Worm (Caenorhabditis elegans) whole organism, L1 larva: Measurements from ENCODE around the gene Y102A11A.3.

ENCODE experiments used
- C16A3.4 ChIP-seq: fragments of 150-350 bp; optimal IDR thresholded peaks from 2 replicates; lab custom pipeline; 2014; ENCODE audit warnings: missing biosample characterization, missing genetic modification characterization
- blmp-1 ChIP-seq: fragments of 150-350 bp; optimal IDR thresholded peaks from 2 replicates; lab custom pipeline; 2014; ENCODE audit warnings: missing biosample characterization, missing genetic modification characterization
- efl-1 ChIP-seq, 4 experiments: fragments of 150-350 bp; optimal IDR thresholded peaks in 3 of 4; peaks in 1 of 4; 1 replicate in 1 of 4; 2 replicates in 3 of 4; lab custom pipeline; 2014; ENCODE audit warnings: missing biosample characterization in 2 of 4, missing genetic modification characterization in 2 of 4, missing genetic modification reagents in 2 of 4
- elt-3 ChIP-seq, 6 experiments: fragments of 150-350 bp in 1 of 6; sonication (generic microtip); optimal IDR thresholded peaks; 2 replicates each; lab custom pipeline; 2017 to 2018; ENCODE audit warnings: missing biosample characterization in 6 of 6, missing genetic modification characterization in 6 of 6, inconsistent platforms in 1 of 6
- isw-1 ChIP-seq: fragments of 200-800 bp; sonication (Bioruptor generic); IDR thresholded peaks from 2 replicates; pipeline ENCODE4 v1.3.6; 2022; ENCODE audit warnings: missing genetic modification characterization, missing compliant biosample characterization
- jun-1 ChIP-seq: fragments of 150-350 bp; optimal IDR thresholded peaks from 2 replicates; lab custom pipeline; 2014; ENCODE audit warnings: missing biosample characterization, missing genetic modification reagents, missing genetic modification characterization
- lin-14 ChIP-seq: fragments of 200-800 bp; sonication (Bioruptor generic); optimal IDR thresholded peaks from 2 replicates; lab custom pipeline; 2018; ENCODE audit warnings: mild to moderate bottlenecking, missing genetic modification characterization, moderate library complexity, missing compliant biosample characterization
- mab-9 ChIP-seq: fragments of 200-800 bp; sonication (Bioruptor generic); IDR thresholded peaks from 2 replicates; pipeline ENCODE4 v1.3.6; 2022; ENCODE audit warnings: missing genetic modification reagents, missing genetic modification characterization, missing compliant biosample characterization
- mep-1 ChIP-seq: fragments of 150-350 bp; optimal IDR thresholded peaks from 2 replicates; lab custom pipeline; 2014; ENCODE audit warnings: missing biosample characterization, missing genetic modification characterization
- nhr-11 ChIP-seq: fragments of 150-350 bp; optimal IDR thresholded peaks from 2 replicates; lab custom pipeline; 2014; ENCODE audit warnings: missing biosample characterization, missing genetic modification characterization
- nhr-20 ChIP-seq: sonication (generic microtip); optimal IDR thresholded peaks from 2 replicates; lab custom pipeline; 2016; ENCODE audit warnings: mild to moderate bottlenecking, missing genetic modification characterization, missing compliant biosample characterization
- nhr-71 ChIP-seq: sonication (generic microtip); optimal IDR thresholded peaks from 2 replicates; lab custom pipeline; 2016; ENCODE audit warnings: mild to moderate bottlenecking, missing genetic modification characterization, moderate library complexity, missing compliant biosample characterization
- nhr-85 ChIP-seq: sonication (generic microtip); peaks from one replicate; lab custom pipeline; 2016; ENCODE audit warnings: missing genetic modification characterization, inconsistent platforms, missing compliant biosample characterization
- nhr-90 ChIP-seq: sonication (generic microtip); optimal IDR thresholded peaks from 2 replicates; lab custom pipeline; 2016; ENCODE audit warnings: mild to moderate bottlenecking, missing genetic modification characterization, missing compliant biosample characterization; ENCODE audit not compliant: poor library complexity
- pag-3 ChIP-seq: sonication (generic microtip); optimal IDR thresholded peaks from 2 replicates; lab custom pipeline; 2017; ENCODE audit warnings: missing genetic modification characterization, mild to moderate bottlenecking, missing compliant biosample characterization, antibody characterized with exemption, borderline replicate concordance; ENCODE audit not compliant: insufficient read depth
- rnt-1 ChIP-seq: sonication (generic microtip); optimal IDR thresholded peaks from 2 replicates; lab custom pipeline; 2016; ENCODE audit warnings: mild to moderate bottlenecking, missing genetic modification characterization, moderate library complexity, missing compliant biosample characterization
- snu-23 ChIP-seq: sonication (generic microtip); optimal IDR thresholded peaks from 2 replicates; lab custom pipeline; 2016; ENCODE audit warnings: missing genetic modification characterization, missing compliant biosample characterization
- sox-4 ChIP-seq: sonication (generic microtip); optimal IDR thresholded peaks from 2 replicates; lab custom pipeline; 2016; ENCODE audit warnings: missing genetic modification characterization, missing compliant biosample characterization
- tbx-2 ChIP-seq: sonication (generic microtip); optimal IDR thresholded peaks from 2 replicates; lab custom pipeline; 2016; ENCODE audit warnings: missing genetic modification characterization, missing compliant biosample characterization
- tlp-1 ChIP-seq: fragments of 150-350 bp; optimal IDR thresholded peaks from 2 replicates; lab custom pipeline; 2014; ENCODE audit warnings: missing biosample characterization, missing genetic modification characterization
- unc-30 ChIP-seq: sonication (generic microtip); optimal IDR thresholded peaks from 2 replicates; lab custom pipeline; 2017; ENCODE audit warnings: missing biosample characterization, missing genetic modification characterization
- unc-86 ChIP-seq: sonication (generic microtip); optimal IDR thresholded peaks from 2 replicates; lab custom pipeline; 2016; ENCODE audit warnings: missing genetic modification characterization, missing compliant biosample characterization

Y102A11A.3 gene

ce11 chrX:2071392-2072001, 52.5 kb downstream of the Y102A11A.3 start (continued):
- peak; percentile 2 for TF ChIP-seq sox-4 (tag; lab: Kevin White, UChicago)
- TF ChIP-seq C16A3.4: peak; percentile 75
- TF ChIP-seq tbx-2 (tag; lab: Kevin White, UChicago): peak; percentile 81
- peak; percentile 74 for TF ChIP-seq unc-86
- 0 out of 2 replicates have a peak, but pooled peaks have one; percentile 34 for TF ChIP-seq mab-9 (GFP tag; lab: Robert Waterston, UW)
- TF ChIP-seq jun-1 (tag; lab: Kevin White, UChicago): peak; percentile 14
- TF ChIP-seq pag-3 (tag; lab: Kevin White, UChicago): no peak
- TF ChIP-seq efl-1 (optimal IDR thresholded peaks at IDR 0.05; lab: Kevin White, UChicago): peak; percentile 58 to 70
- peak; percentile 65 to 93 for TF ChIP-seq efl-1 (GFP tag; optimal IDR thresholded peaks at IDR 0.05 in 1 of 2; lab: Kevin White, UChicago)
- no peak for TF ChIP-seq tlp-1 (tag; lab: Kevin White, UChicago)

ce11 chrX:2074055-2074454, 55.1 kb downstream of the Y102A11A.3 start, which contains the start of gene txdc-12.2:
Gene txdc-12.2, plus strand, starts transcription at chrX:2074450.
- TF ChIP-seq rnt-1 (tag; lab: Kevin White, UChicago) (peak; percentile 10), nhr-85 (tag; lab: Kevin White, UChicago) (peak; percentile 73), lin-14 (GFP tag; lab: Kevin White, UChicago) (peak; percentile 69), nhr-90 (tag; lab: Kevin White, UChicago) (no peak), mep-1 (tag; lab: Kevin White, UChicago) (peak; percentile 58), blmp-1 (tag; lab: Kevin White, UChicago) (peak; percentile 87), nhr-11 (no peak), snu-23 (peak; percentile 45), nhr-20 (tag; lab: Kevin White, UChicago) (peak; percentile 26), unc-30 (no peak), elt-3 (tag; optimal IDR thresholded peaks at IDR 0.05; lab: Kevin White, UChicago) (peak in 1 of 6 experiments; percentile 23), isw-1 (GFP tag; lab: Robert Waterston, UW) (no peak), nhr-71 (tag; lab: Kevin White, UChicago) (peak; percentile 18)
